Worm (Caenorhabditis elegans): ENCODE measurements around the gene F54D8.6.

ce11 chrIII:5053541-5053940 lies 49.2 kb upstream of the F54D8.6 start, which contains the start of gene C45G9.8:
- TF ChIP-seq unc-62 (GFP tag; optimal IDR thresholded peaks at IDR 0.05) (no peak), fos-1 (tag; optimal IDR thresholded peaks at IDR 0.05) (no peak), pqm-1 (tag; optimal IDR thresholded peaks at IDR 0.05) (no peak), tbx-2 (tag; optimal IDR thresholded peaks at IDR 0.05) (no peak), efl-1 (optimal IDR thresholded peaks at IDR 0.05) (no peak), efl-1 (GFP tag; optimal IDR thresholded peaks at IDR 0.05 in 1 of 2) (no peak), blmp-1 (tag; optimal IDR thresholded peaks at IDR 0.05) (no peak), nhr-85 (tag) (no peak), lin-39 (tag; optimal IDR thresholded peaks at IDR 0.05) (no peak), F16B12.6 (tag; optimal IDR thresholded peaks at IDR 0.05) (no peak), nhr-11 (tag; optimal IDR thresholded peaks at IDR 0.05) (no peak)

Measured in whole organism, L1 larva.